Fruit fly (Drosophila melanogaster) Kc167 (cell line): ENCODE results near the gene CG42537.

Experiments used
- Sin3A ChIP-seq: fragments of >200 bp; optimal IDR thresholded peaks from 2 replicates; lab custom pipeline; 2018; ENCODE audit warnings: missing external identifiers
- psq ChIP-seq: fragments of >200 bp; optimal IDR thresholded peaks from 2 replicates; lab custom pipeline; 2017; ENCODE audit warnings: missing external identifiers
- ttk ChIP-seq: sonication (Bioruptor generic); optimal IDR thresholded peaks from 2 replicates; lab custom pipeline; 2017; ENCODE audit warnings: missing external identifiers

DNA sequence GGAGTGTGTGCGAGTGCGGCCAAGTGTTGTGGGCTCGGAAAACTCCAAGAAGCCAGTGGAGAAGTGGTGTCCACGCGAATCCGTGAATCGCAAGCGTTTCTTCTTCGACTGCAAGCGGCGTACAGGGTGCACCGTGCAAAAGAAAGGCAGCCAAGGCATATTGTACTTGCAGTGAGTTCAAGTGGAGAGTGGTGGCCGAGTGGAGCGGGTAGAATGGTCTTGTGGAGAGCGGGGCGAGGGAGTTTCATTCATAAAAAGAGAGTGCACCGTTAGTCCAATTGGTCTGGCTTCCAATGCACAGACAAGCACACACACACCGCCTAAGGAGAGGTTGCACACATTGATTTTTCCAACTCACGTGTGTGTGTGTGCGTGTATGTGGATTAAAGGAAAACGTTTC is 26.4 kb upstream of the CG42537 start:
- TF ChIP-seq psq (lab: Kevin White, UChicago) (no peak), ttk (lab: Kevin White, UChicago) (no peak), Sin3A (lab: Kevin White, UChicago) (no peak)
